Fruit fly (Drosophila melanogaster) whole organism: Measurements from ENCODE around the gene CG13784.

ENCODE experiments used
- CG8478 ChIP-seq: fragments of >200 bp; optimal IDR thresholded peaks from 2 replicates; lab custom pipeline; 2018; ENCODE audit warnings: inconsistent platforms
- Dll ChIP-seq: fragments of >200 bp; optimal IDR thresholded peaks from 2 replicates; lab custom pipeline; 2017
- EcR ChIP-seq, 2 experiments: fragments of >200 bp; optimal IDR thresholded peaks; 2 replicates each; lab custom pipeline; 2017; ENCODE audit warnings: missing biosample characterization in 2 of 2, missing genetic modification characterization in 2 of 2, missing genetic modification reagents in 2 of 2
- usp ChIP-seq: fragments of >200 bp; optimal IDR thresholded peaks from 2 replicates; lab custom pipeline; 2017; ENCODE audit warnings: missing biosample characterization, missing genetic modification characterization, mixed read lengths

DNA sequence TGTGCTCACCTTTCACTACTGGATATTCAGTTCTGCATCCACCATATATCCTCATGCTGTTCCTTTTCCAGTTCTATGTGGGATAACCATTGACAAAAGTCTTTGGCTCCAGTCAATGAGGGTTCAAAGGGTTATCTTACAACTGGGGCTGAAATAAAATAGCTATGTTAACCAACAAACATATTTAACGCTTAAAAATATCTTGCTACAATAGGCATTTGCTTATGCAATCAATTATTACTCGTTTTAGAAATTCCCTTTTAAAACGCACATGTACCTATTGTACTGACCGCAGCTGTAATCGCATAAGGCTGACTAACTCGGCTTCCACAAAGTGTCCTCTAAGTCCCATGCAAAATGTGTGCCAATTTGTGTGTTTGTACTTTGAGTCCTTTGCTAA lies 40.6 kb downstream of the CG13784 start:
- TF ChIP-seq CG8478 (lab: Kevin White, UChicago) = no peak
- TF ChIP-seq usp (GFP tag; lab: Kevin White, UChicago) = no peak
- TF ChIP-seq EcR (GFP tag; optimal IDR thresholded peaks at IDR 0.05; lab: Kevin White, UChicago) = no peak
- no peak for TF ChIP-seq Dll (lab: Kevin White, UChicago)
